Worm (Caenorhabditis elegans): ENCODE measurements around the gene Y49E10.21.
A peak's percentile ranks its signal among the peaks of the same experiment; 100 is the strongest.

The Y49E10.21 gene

ce11 chrIII:12491984-12492383, 34.6 kb downstream of the Y49E10.21 start, which contains the start of gene Y49E10.25:
Gene Y49E10.25 (minus strand): TSS chrIII:12492084.
- no peak for TF ChIP-seq nhr-10 (tag; optimal IDR thresholded peaks at IDR 0.05)
- no peak for TF ChIP-seq elt-3 (tag; optimal IDR thresholded peaks at IDR 0.05)
- no peak for TF ChIP-seq mbf-1 (tag; optimal IDR thresholded peaks at IDR 0.05)
- no peak for TF ChIP-seq ztf-11 (tag; optimal IDR thresholded peaks at IDR 0.05)
- no peak for TF ChIP-seq sma-3 (GFP tag; optimal IDR thresholded peaks at IDR 0.05)
- no peak for TF ChIP-seq unc-62 (GFP tag; optimal IDR thresholded peaks at IDR 0.05)
- no peak for TF ChIP-seq ceh-16 (tag; optimal IDR thresholded peaks at IDR 0.05)
- TF ChIP-seq crh-2 (tag; optimal IDR thresholded peaks at IDR 0.05) = no peak
- no peak for TF ChIP-seq lin-39 (tag; optimal IDR thresholded peaks at IDR 0.05)
- TF ChIP-seq ztf-4 (tag; optimal IDR thresholded peaks at IDR 0.05) = no peak
- TF ChIP-seq nhr-6 (tag; optimal IDR thresholded peaks at IDR 0.05) = no peak

ce11 chrIII:12495594-12496096, 38.2 kb downstream of the Y49E10.21 start, which contains the start of the genes Y111B2A.1 and Y111B2A.2:
Gene Y111B2A.1 (minus strand): TSS chrIII:12495644.
Gene Y111B2A.2 (plus strand): TSS chrIII:12496086.
- TF ChIP-seq ZK546.5 (tag; optimal IDR thresholded peaks at IDR 0.05) = no peak
- TF ChIP-seq crh-2 (tag; optimal IDR thresholded peaks at IDR 0.05) = no peak
- no peak for TF ChIP-seq mbf-1 (tag; optimal IDR thresholded peaks at IDR 0.05)
- no peak for TF ChIP-seq snpc-4 (tag; optimal IDR thresholded peaks at IDR 0.05)
- no peak for TF ChIP-seq lsy-2 (tag; optimal IDR thresholded peaks at IDR 0.05)
- no peak for TF ChIP-seq sma-9 (GFP tag; optimal IDR thresholded peaks at IDR 0.05)
- TF ChIP-seq sma-9 (tag; optimal IDR thresholded peaks at IDR 0.05) = no peak
- no peak for TF ChIP-seq sem-4 (tag; optimal IDR thresholded peaks at IDR 0.05)
- TF ChIP-seq aly-2 (tag; optimal IDR thresholded peaks at IDR 0.05) = no peak
- no peak for TF ChIP-seq fos-1 (tag; optimal IDR thresholded peaks at IDR 0.05)
- TF ChIP-seq elt-1 (tag; optimal IDR thresholded peaks at IDR 0.05) = no peak

ce11 chrIII:12496449-12496848, 39.1 kb downstream of the Y49E10.21 start, which contains the start of gene herd-1:
Gene herd-1 (plus strand): TSS chrIII:12496538.
- TF ChIP-seq unc-39 (tag; optimal IDR thresholded peaks at IDR 0.05) = no peak
- TF ChIP-seq nhr-129 (tag; optimal IDR thresholded peaks at IDR 0.05) = no peak
- TF ChIP-seq lin-13 (GFP tag; optimal IDR thresholded peaks at IDR 0.05) = no peak
- no peak for TF ChIP-seq C34F6.9 (tag; optimal IDR thresholded peaks at IDR 0.05)
- TF ChIP-seq ztf-1 (GFP tag; conservative IDR thresholded peaks at IDR 0.05) = no peak
- no peak for TF ChIP-seq nhr-237 (tag; optimal IDR thresholded peaks at IDR 0.05)
- no peak for TF ChIP-seq gmeb-1 (tag; optimal IDR thresholded peaks at IDR 0.05)
- TF ChIP-seq ceh-16 (tag; optimal IDR thresholded peaks at IDR 0.05) = no peak
- TF ChIP-seq F13H6.1 (tag; optimal IDR thresholded peaks at IDR 0.05) = no peak
- TF ChIP-seq nhr-25 (tag; optimal IDR thresholded peaks at IDR 0.05) = no peak
- TF ChIP-seq blmp-1 (tag; optimal IDR thresholded peaks at IDR 0.05; ENCODE audit: insufficient read depth) = no peak
- no peak for TF ChIP-seq sma-9 (GFP tag; optimal IDR thresholded peaks at IDR 0.05)
- TF ChIP-seq sma-9 (tag; optimal IDR thresholded peaks at IDR 0.05) = no peak
- no peak for TF ChIP-seq fos-1 (tag; optimal IDR thresholded peaks at IDR 0.05)
- TF ChIP-seq sma-3 (GFP tag; optimal IDR thresholded peaks at IDR 0.05) = no peak
- no peak for TF ChIP-seq nhr-6 (tag; optimal IDR thresholded peaks at IDR 0.05)
- no peak for TF ChIP-seq skn-1 (tag; optimal IDR thresholded peaks at IDR 0.05)
- TF ChIP-seq lin-11 (tag; optimal IDR thresholded peaks at IDR 0.05) = no peak

ce11 chrIII:12499245-12499644, 41.8 kb downstream of the Y49E10.21 start, which contains the start of gene sql-1:
Gene sql-1 (plus strand): TSS chrIII:12499557.
- no peak for TF ChIP-seq aly-2 (tag; optimal IDR thresholded peaks at IDR 0.05)
- TF ChIP-seq nhr-11 (tag; optimal IDR thresholded peaks at IDR 0.05) = no peak
- TF ChIP-seq unc-39 (tag; optimal IDR thresholded peaks at IDR 0.05) = no peak
- no peak for TF ChIP-seq lin-11 (tag; optimal IDR thresholded peaks at IDR 0.05)
- TF ChIP-seq lsy-2 (tag; optimal IDR thresholded peaks at IDR 0.05) = peak in 1 of 2 experiments; percentile 46
- no peak for TF ChIP-seq ceh-82 (tag; optimal IDR thresholded peaks at IDR 0.05)
- no peak for TF ChIP-seq ama-1 (optimal IDR thresholded peaks at IDR 0.05)
- no peak for TF ChIP-seq egl-27 (tag; optimal IDR thresholded peaks at IDR 0.05)
- no peak for TF ChIP-seq sma-9 (GFP tag; optimal IDR thresholded peaks at IDR 0.05)
- no peak for TF ChIP-seq sma-9 (tag; optimal IDR thresholded peaks at IDR 0.05)
- TF ChIP-seq R02D3.7 (tag; optimal IDR thresholded peaks at IDR 0.05) = no peak
- TF ChIP-seq elt-1 (tag; optimal IDR thresholded peaks at IDR 0.05) = no peak
- no peak for TF ChIP-seq sma-3 (GFP tag; optimal IDR thresholded peaks at IDR 0.05)
- TF ChIP-seq alr-1 (tag; optimal IDR thresholded peaks at IDR 0.05) = no peak
- TF ChIP-seq unc-55 (GFP tag; optimal IDR thresholded peaks at IDR 0.05) = no peak
- no peak for TF ChIP-seq elt-3 (tag; optimal IDR thresholded peaks at IDR 0.05)
- TF ChIP-seq ceh-16 (tag; optimal IDR thresholded peaks at IDR 0.05) = no peak
- TF ChIP-seq C34F6.9 (tag; optimal IDR thresholded peaks at IDR 0.05) = peak; percentile 28

All from whole organism, L2 larva.